Worm (Caenorhabditis elegans): ENCODE results near the gene Y57G11C.1130.

Y57G11C.1130 gene

DNA sequence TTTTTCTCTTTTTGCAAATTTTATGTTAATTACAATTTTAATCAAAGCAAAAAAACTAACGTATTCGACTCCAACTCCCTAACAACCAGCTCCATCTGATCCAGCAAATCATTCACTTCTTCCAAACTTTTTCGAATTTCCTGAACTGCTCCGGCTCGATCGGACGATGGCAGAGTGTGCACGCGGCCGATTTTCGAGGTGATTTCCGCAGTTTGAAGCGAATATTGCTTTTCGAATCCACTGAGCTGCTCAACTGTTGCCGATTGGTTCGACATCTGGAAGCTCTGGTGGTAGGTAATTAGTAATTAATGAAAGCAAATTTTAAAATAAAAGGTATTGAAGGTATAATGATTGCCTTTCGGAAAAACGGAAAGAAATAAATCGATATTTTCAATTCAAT is 15.9 kb upstream of the Y57G11C.1130 start, which contains the start of gene vti-1:
Gene vti-1 (minus strand): TSS at position 284 of the 400 bp plus-strand sequence.
- TF ChIP-seq sma-3 (GFP tag; optimal IDR thresholded peaks at IDR 0.05) (no peak), nhr-21 (tag; optimal IDR thresholded peaks at IDR 0.05) (no peak), egl-27 (tag; optimal IDR thresholded peaks at IDR 0.05) (no peak), lin-11 (tag; optimal IDR thresholded peaks at IDR 0.05) (no peak), zag-1 (tag; optimal IDR thresholded peaks at IDR 0.05) (no peak), nhr-237 (tag; optimal IDR thresholded peaks at IDR 0.05) (no peak), nhr-6 (tag; optimal IDR thresholded peaks at IDR 0.05) (no peak), F13H6.1 (tag; optimal IDR thresholded peaks at IDR 0.05) (no peak), peb-1 (tag; optimal IDR thresholded peaks at IDR 0.05) (no peak), aly-2 (tag; optimal IDR thresholded peaks at IDR 0.05) (no peak), nhr-12 (tag; optimal IDR thresholded peaks at IDR 0.05) (no peak), nhr-129 (tag; optimal IDR thresholded peaks at IDR 0.05) (no peak), nhr-77 (tag; optimal IDR thresholded peaks at IDR 0.05) (no peak)

DNA sequence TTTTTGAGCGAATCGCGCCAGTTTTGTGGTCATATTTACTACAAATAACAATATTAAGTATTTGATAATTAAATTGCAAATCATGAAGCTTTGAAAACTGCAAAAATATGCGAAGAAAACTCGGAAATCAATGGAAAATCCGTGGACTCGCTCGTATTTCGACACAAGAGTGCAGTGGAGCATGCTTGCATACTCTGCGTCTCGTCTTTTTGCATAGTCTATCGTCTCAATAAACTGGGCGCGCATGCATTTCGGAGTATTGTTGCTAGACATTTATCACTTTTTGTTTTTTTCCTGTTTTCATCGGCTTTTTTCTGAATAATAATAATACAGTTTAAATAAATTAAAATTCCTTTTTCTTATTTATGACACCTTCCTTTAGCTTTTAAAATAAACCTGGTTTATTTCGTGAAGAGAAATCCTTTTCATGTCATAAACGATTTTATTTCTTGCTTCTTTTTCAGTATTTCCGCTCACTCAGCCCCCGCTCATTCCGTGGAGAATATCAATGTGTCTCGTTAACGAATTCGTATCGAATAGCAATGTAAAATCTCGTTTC is 14.5 kb upstream of the Y57G11C.1130 start, which contains the start of the genes mrps-7 and Y57G11C.3:
Gene mrps-7 (minus strand): TSS at position 38 of the 559 bp plus-strand sequence.
Gene Y57G11C.3 (plus strand): TSS at position 509 of the 559 bp plus-strand sequence.
- TF ChIP-seq aly-2 (tag; optimal IDR thresholded peaks at IDR 0.05), result no peak
- TF ChIP-seq lin-39 (tag; optimal IDR thresholded peaks at IDR 0.05), result peak; percentile 82
- TF ChIP-seq mbf-1 (tag; optimal IDR thresholded peaks at IDR 0.05), result no peak
- peak; percentile 86 for TF ChIP-seq ceh-16 (tag; optimal IDR thresholded peaks at IDR 0.05)
- TF ChIP-seq F13H6.1 (tag; optimal IDR thresholded peaks at IDR 0.05), result peak; percentile 88
- no peak for TF ChIP-seq unc-39 (tag; optimal IDR thresholded peaks at IDR 0.05)
- no peak for TF ChIP-seq dmd-4 (tag; optimal IDR thresholded peaks at IDR 0.05)
- peak; percentile 63 for TF ChIP-seq ceh-82 (tag; optimal IDR thresholded peaks at IDR 0.05)
- TF ChIP-seq egl-27 (tag; optimal IDR thresholded peaks at IDR 0.05), result peak; percentile 86
- peak; percentile 94 for TF ChIP-seq crh-2 (tag; optimal IDR thresholded peaks at IDR 0.05)
- TF ChIP-seq nhr-11 (tag; optimal IDR thresholded peaks at IDR 0.05), result no peak
- peak; percentile 55 for TF ChIP-seq ztf-11 (tag; optimal IDR thresholded peaks at IDR 0.05)
- TF ChIP-seq lsy-2 (tag; optimal IDR thresholded peaks at IDR 0.05), result peak; percentile 91 to 95
- TF ChIP-seq ztf-4 (tag; optimal IDR thresholded peaks at IDR 0.05), result peak; percentile 79
- no peak for TF ChIP-seq skn-1 (tag; optimal IDR thresholded peaks at IDR 0.05)
- TF ChIP-seq nhr-23 (tag; optimal IDR thresholded peaks at IDR 0.05), result no peak
- TF ChIP-seq peb-1 (tag; optimal IDR thresholded peaks at IDR 0.05), result no peak
- TF ChIP-seq elt-1 (tag; optimal IDR thresholded peaks at IDR 0.05), result no peak
- TF ChIP-seq unc-55 (GFP tag; optimal IDR thresholded peaks at IDR 0.05), result peak; percentile 99
- TF ChIP-seq nhr-12 (tag; optimal IDR thresholded peaks at IDR 0.05), result no peak
- TF ChIP-seq nhr-21 (tag; optimal IDR thresholded peaks at IDR 0.05), result peak; percentile 93
- TF ChIP-seq nhr-237 (tag; optimal IDR thresholded peaks at IDR 0.05), result no peak
- TF ChIP-seq nhr-6 (tag; optimal IDR thresholded peaks at IDR 0.05), result peak; percentile 90
- TF ChIP-seq lin-11 (tag; optimal IDR thresholded peaks at IDR 0.05), result peak; percentile 91
- TF ChIP-seq mdl-1 (tag; optimal IDR thresholded peaks at IDR 0.05), result peak; percentile 70 to 78
- no peak for TF ChIP-seq elt-3 (tag; optimal IDR thresholded peaks at IDR 0.05)
- peak; percentile 72 for TF ChIP-seq ama-1 (optimal IDR thresholded peaks at IDR 0.05)
- TF ChIP-seq fos-1 (tag; optimal IDR thresholded peaks at IDR 0.05), result peak; percentile 68
- peak; percentile 70 for TF ChIP-seq blmp-1 (tag; optimal IDR thresholded peaks at IDR 0.05; ENCODE audit: insufficient read depth)
- TF ChIP-seq mab-5 (tag; optimal IDR thresholded peaks at IDR 0.05), result peak; percentile 91
- TF ChIP-seq nhr-25 (tag; optimal IDR thresholded peaks at IDR 0.05), result peak; percentile 92
- peak; percentile 73 for TF ChIP-seq zag-1 (tag; optimal IDR thresholded peaks at IDR 0.05)
- peak; percentile 47 for TF ChIP-seq nhr-10 (tag; optimal IDR thresholded peaks at IDR 0.05)
- peak; percentile 71 for TF ChIP-seq sem-4 (tag; optimal IDR thresholded peaks at IDR 0.05)
- no peak for TF ChIP-seq alr-1 (tag; optimal IDR thresholded peaks at IDR 0.05)
- TF ChIP-seq snpc-4 (tag; optimal IDR thresholded peaks at IDR 0.05), result peak; percentile 83
- no peak for TF ChIP-seq unc-62 (GFP tag; optimal IDR thresholded peaks at IDR 0.05)
- peak; percentile 14 for TF ChIP-seq Y55F3AM.14 (GFP tag; optimal IDR thresholded peaks at IDR 0.05)
- peak; percentile 89 for TF ChIP-seq sma-9 (GFP tag; optimal IDR thresholded peaks at IDR 0.05)
- no peak for TF ChIP-seq sma-9 (tag; optimal IDR thresholded peaks at IDR 0.05)
- no peak for TF ChIP-seq ZK546.5 (tag; optimal IDR thresholded peaks at IDR 0.05)
- TF ChIP-seq sma-3 (GFP tag; optimal IDR thresholded peaks at IDR 0.05), result peak; percentile 93
- peak; percentile 91 for TF ChIP-seq gmeb-1 (tag; optimal IDR thresholded peaks at IDR 0.05)
- TF ChIP-seq ztf-1 (GFP tag; conservative IDR thresholded peaks at IDR 0.05), result no peak
- peak; percentile 37 for TF ChIP-seq nhr-77 (tag; optimal IDR thresholded peaks at IDR 0.05)
- TF ChIP-seq C34F6.9 (tag; optimal IDR thresholded peaks at IDR 0.05), result peak; percentile 97
- peak; percentile 96 for TF ChIP-seq R02D3.7 (tag; optimal IDR thresholded peaks at IDR 0.05)
- TF ChIP-seq lin-13 (GFP tag; optimal IDR thresholded peaks at IDR 0.05), result peak; percentile 93
- peak; percentile 95 for TF ChIP-seq nhr-129 (tag; optimal IDR thresholded peaks at IDR 0.05)

Measured in whole organism, L2 larva.